Worm (Caenorhabditis elegans): ENCODE data around the gene srd-43.

ce11 chrX:13353530-13353929 is 47.9 kb upstream of the srd-43 start:
- TF ChIP-seq nhr-11 (tag; optimal IDR thresholded peaks at IDR 0.05) (no peak), sox-4 (tag; optimal IDR thresholded peaks at IDR 0.05) (no peak), elt-2 (tag; optimal IDR thresholded peaks at IDR 0.05) (no peak), zip-5 (tag; optimal IDR thresholded peaks at IDR 0.05) (no peak), nfya-1 (tag; optimal IDR thresholded peaks at IDR 0.05) (no peak), pha-4 (tag; optimal IDR thresholded peaks at IDR 0.05) (no peak), ama-1 (optimal IDR thresholded peaks at IDR 0.05) (no peak), ceh-48 (tag; optimal IDR thresholded peaks at IDR 0.05) (no peak), fkh-10 (GFP tag; optimal IDR thresholded peaks at IDR 0.05) (no peak)
